Fruit fly (Drosophila melanogaster) S2 (cell line): ENCODE results near the gene exex.

Experiments used
- CG8478 ChIP-seq: fragments of >200 bp; optimal IDR thresholded peaks from 2 replicates; lab custom pipeline; 2018
- CTCF ChIP-seq, 2 experiments: fragments of >200 bp; optimal IDR thresholded peaks; 2 replicates each; lab custom pipeline; 2018

Gene exex

dm6 chr3L:7947880-7948286 is at the start of gene exex:
Gene exex (plus strand): TSS chr3L:7948186.
- no peak for TF ChIP-seq CG8478
- peak in 1 of 2 experiments; percentile 1 for TF ChIP-seq CTCF (optimal IDR thresholded peaks at IDR 0.05; lab: Kevin White, UChicago)

dm6 chr3L:7903489-7904150 is 44.4 kb upstream of the exex start:
- TF ChIP-seq CTCF (optimal IDR thresholded peaks at IDR 0.05; lab: Kevin White, UChicago) (no peak), CG8478 (no peak)

dm6 chr3L:7904560-7904959 is 43.4 kb upstream of the exex start:
- no peak for TF ChIP-seq CG8478
- TF ChIP-seq CTCF (optimal IDR thresholded peaks at IDR 0.05; lab: Kevin White, UChicago), result no peak

- no peak for TF ChIP-seq CTCF (optimal IDR thresholded peaks at IDR 0.05; lab: Kevin White, UChicago)
- TF ChIP-seq CG8478, result no peak
These were observed 38.1 kb upstream of the exex start for dm6 chr3L:7909695-7910463.

dm6 chr3L:7910916-7911467 is 37.0 kb upstream of the exex start:
- TF ChIP-seq CTCF (optimal IDR thresholded peaks at IDR 0.05; lab: Kevin White, UChicago) (no peak), CG8478 (no peak)

dm6 chr3L:7911765-7912556 is 36.0 kb upstream of the exex start, which contains the start of the genes pbl and CG8281:
Gene pbl (minus strand): TSS chr3L:7911954.
Gene CG8281 (plus strand): TSS chr3L:7912463.
- TF ChIP-seq CTCF (optimal IDR thresholded peaks at IDR 0.05; lab: Kevin White, UChicago) (peak in 1 of 2 experiments; percentile 4), CG8478 (no peak)

- no peak for TF ChIP-seq CG8478
- TF ChIP-seq CTCF (optimal IDR thresholded peaks at IDR 0.05; lab: Kevin White, UChicago), result no peak
These were observed 32.9 kb upstream of the exex start, which contains the start of gene Tmem43 for dm6 chr3L:7914969-7915596. Gene Tmem43 (minus strand): TSS chr3L:7915120.

- TF ChIP-seq CTCF (optimal IDR thresholded peaks at IDR 0.05; lab: Kevin White, UChicago) (no peak), CG8478 (no peak)
These were observed 32.0 kb upstream of the exex start for dm6 chr3L:7915808-7916619.

- TF ChIP-seq CG8478 (no peak), CTCF (optimal IDR thresholded peaks at IDR 0.05; lab: Kevin White, UChicago) (no peak)
These were observed 13.8 kb upstream of the exex start for dm6 chr3L:7934200-7934599.

- TF ChIP-seq CTCF (optimal IDR thresholded peaks at IDR 0.05; lab: Kevin White, UChicago) (no peak), CG8478 (no peak)
These were observed 13.1 kb upstream of the exex start for dm6 chr3L:7934857-7935256.

- no peak for TF ChIP-seq CG8478
- no peak for TF ChIP-seq CTCF (optimal IDR thresholded peaks at IDR 0.05; lab: Kevin White, UChicago)
These were observed 12.5 kb upstream of the exex start for dm6 chr3L:7935409-7935932.

- no peak for TF ChIP-seq CTCF (optimal IDR thresholded peaks at IDR 0.05; lab: Kevin White, UChicago)
- no peak for TF ChIP-seq CG8478
These were observed 12.0 kb upstream of the exex start, which contains the start of the genes syd and Srp9 for dm6 chr3L:7935933-7936494. Gene syd (minus strand): TSS chr3L:7936120. Gene Srp9 (plus strand): TSS chr3L:7936373.

dm6 chr3L:7938638-7939037 is 9.3 kb upstream of the exex start:
- no peak for TF ChIP-seq CG8478
- no peak for TF ChIP-seq CTCF (optimal IDR thresholded peaks at IDR 0.05; lab: Kevin White, UChicago)
